Fruit fly (Drosophila melanogaster) whole organism, adult: ENCODE data around the gene Lcp65Ag1.
"Not testable (repeated sequence)": the region's sequence is repeated elsewhere in the genome, so short reads cannot be mapped to it uniquely, and the experiment has no call there.

ENCODE experiments used
- CG11617 ChIP-seq: fragments of 200-800 bp; sonication (Bioruptor generic); optimal IDR thresholded peaks from 2 replicates; lab custom pipeline; 2017; ENCODE audit warnings: mild to moderate bottlenecking, missing biosample characterization, missing genetic modification reagents, missing genetic modification characterization
- CG14711 ChIP-seq: fragments of 200-800 bp; sonication (Bioruptor generic); optimal IDR thresholded peaks from 2 replicates; lab custom pipeline; 2018; ENCODE audit warnings: missing biosample characterization, mild to moderate bottlenecking, missing genetic modification characterization, moderate library complexity
- CG33017 ChIP-seq: fragments of 200-800 bp; sonication (Bioruptor generic); optimal IDR thresholded peaks from 2 replicates; lab custom pipeline; 2018; ENCODE audit warnings: missing biosample characterization, mild to moderate bottlenecking, missing genetic modification characterization, moderate library complexity
- CG5204 ChIP-seq: fragments of 200-800 bp; sonication (Bioruptor generic); optimal IDR thresholded peaks from 2 replicates; lab custom pipeline; 2016; ENCODE audit warnings: missing biosample characterization, missing genetic modification characterization
- Clk ChIP-seq: fragments of 200-800 bp; sonication (Bioruptor generic); optimal IDR thresholded peaks from 2 replicates; lab custom pipeline; 2017; ENCODE audit warnings: missing biosample characterization, missing genetic modification characterization
- Crg-1 ChIP-seq: fragments of 200-800 bp; sonication (Bioruptor generic); optimal IDR thresholded peaks from 2 replicates; lab custom pipeline; 2016; ENCODE audit warnings: missing biosample characterization, missing genetic modification characterization
- Mnt ChIP-seq: fragments of 200-800 bp; sonication (Bioruptor generic); optimal IDR thresholded peaks from 2 replicates; lab custom pipeline; 2016; ENCODE audit warnings: missing biosample characterization, mild to moderate bottlenecking, missing genetic modification characterization
- bab1 ChIP-seq: fragments of 200-800 bp; sonication (Bioruptor generic); optimal IDR thresholded peaks from 3 replicates; lab custom pipeline; 2019; ENCODE audit warnings: missing biosample characterization, mild to moderate bottlenecking, missing genetic modification characterization, moderate library complexity
- cic ChIP-seq: fragments of 200-800 bp; sonication (Bioruptor generic); optimal IDR thresholded peaks from 2 replicates; lab custom pipeline; 2017; ENCODE audit warnings: missing biosample characterization, mild to moderate bottlenecking, missing genetic modification characterization, moderate library complexity
- kay ChIP-seq: fragments of 200-800 bp; sonication (Bioruptor generic); peaks from one replicate; lab custom pipeline; 2016; ENCODE audit warnings: missing biosample characterization, missing genetic modification characterization, borderline replicate concordance
- ovo ChIP-seq: fragments of 200-800 bp; sonication (Bioruptor generic); optimal IDR thresholded peaks from 2 replicates; lab custom pipeline; 2016; ENCODE audit warnings: missing biosample characterization, missing genetic modification characterization
- tj ChIP-seq: fragments of 200-800 bp; sonication (Bioruptor generic); optimal IDR thresholded peaks from 3 replicates; lab custom pipeline; 2017; ENCODE audit warnings: missing biosample characterization, mild to moderate bottlenecking, missing genetic modification characterization, moderate library complexity

dm6 chr3L:6146374-6146773, 11.3 kb upstream of the Lcp65Ag1 start, which contains the start of gene Lcp65Ab2:
- TF ChIP-seq Mnt (GFP tag; lab: Kevin White, UChicago); tj; kay; CG5204 (GFP tag; lab: Kevin White, UChicago); Crg-1 (GFP tag; lab: Kevin White, UChicago); bab1 (GFP tag; lab: Kevin White, UChicago); ovo (GFP tag; lab: Kevin White, UChicago); CG11617; CG33017 (tag; lab: Kevin White, UChicago); CG14711; cic (GFP tag; lab: Kevin White, UChicago); Clk (GFP tag; lab: Kevin White, UChicago): not testable (repeated sequence)
